Worm (Caenorhabditis elegans) whole organism, L3 larva: ENCODE data around the gene txt-18.
A peak's percentile ranks its signal among the peaks of the same experiment; 100 is the strongest.

Experiments used
- R02D3.7 ChIP-seq: fragments of 150-350 bp; optimal IDR thresholded peaks from 2 replicates; lab custom pipeline; 2014; ENCODE audit warnings: missing biosample characterization, missing genetic modification characterization
- ZK546.5 ChIP-seq: sonication (generic microtip); optimal IDR thresholded peaks from 2 replicates; lab custom pipeline; 2017; ENCODE audit warnings: missing biosample characterization, missing genetic modification characterization
- aly-2 ChIP-seq: fragments of 150-350 bp; optimal IDR thresholded peaks from 2 replicates; lab custom pipeline; 2014; ENCODE audit warnings: missing biosample characterization, missing genetic modification characterization
- ama-1 ChIP-seq: fragments of 150-350 bp; optimal IDR thresholded peaks from 2 replicates; lab custom pipeline; 2018
- ceh-16 ChIP-seq: sonication (generic microtip); optimal IDR thresholded peaks from 2 replicates; lab custom pipeline; 2017; ENCODE audit warnings: missing biosample characterization, missing genetic modification characterization
- ceh-28 ChIP-seq: fragments of 150-350 bp; optimal IDR thresholded peaks from 2 replicates; lab custom pipeline; 2014; ENCODE audit warnings: missing biosample characterization, missing genetic modification reagents, missing genetic modification characterization
- ceh-82 ChIP-seq: fragments of 150-350 bp; optimal IDR thresholded peaks from 2 replicates; lab custom pipeline; 2014; ENCODE audit warnings: missing biosample characterization, missing genetic modification characterization
- ceh-9 ChIP-seq: sonication (generic microtip); optimal IDR thresholded peaks from 2 replicates; lab custom pipeline; 2018; ENCODE audit warnings: missing biosample characterization, missing genetic modification characterization
- daf-12 ChIP-seq: fragments of 150-350 bp; optimal IDR thresholded peaks from 2 replicates; lab custom pipeline; 2014; ENCODE audit warnings: missing biosample characterization, missing genetic modification reagents, missing genetic modification characterization
- egl-27 ChIP-seq: sonication (generic microtip); optimal IDR thresholded peaks from 4 replicates; lab custom pipeline; 2017; ENCODE audit warnings: missing biosample characterization, missing genetic modification reagents, missing genetic modification characterization
- egl-5 ChIP-seq: fragments of 150-350 bp; optimal IDR thresholded peaks from 2 replicates; lab custom pipeline; 2017; ENCODE audit warnings: missing biosample characterization, missing genetic modification reagents, missing genetic modification characterization, inconsistent platforms
- elt-1 ChIP-seq: fragments of 150-350 bp; optimal IDR thresholded peaks from 2 replicates; lab custom pipeline; 2014; ENCODE audit warnings: missing biosample characterization, missing genetic modification characterization
- elt-2 ChIP-seq: sonication (generic microtip); optimal IDR thresholded peaks from 2 replicates; lab custom pipeline; 2016; ENCODE audit warnings: missing genetic modification reagents, mild to moderate bottlenecking, missing genetic modification characterization, missing compliant biosample characterization
- elt-3 ChIP-seq, 3 experiments: fragments of 150-350 bp in 1 of 3; sonication (generic microtip) in 2 of 3; optimal IDR thresholded peaks; 2 replicates in 2 of 3; 4 replicates in 1 of 3; lab custom pipeline; 2014 to 2017; ENCODE audit warnings: missing biosample characterization in 3 of 3, missing genetic modification characterization in 3 of 3
- eor-1 ChIP-seq, 2 experiments: fragments of 150-350 bp; optimal IDR thresholded peaks; 2 replicates each; lab custom pipeline; 2014 to 2018; ENCODE audit warnings: missing biosample characterization in 2 of 2, missing genetic modification characterization in 2 of 2
- fkh-10 ChIP-seq: sonication (generic microtip); optimal IDR thresholded peaks from 2 replicates; lab custom pipeline; 2017; ENCODE audit warnings: missing biosample characterization, missing genetic modification reagents, missing genetic modification characterization
- fkh-2 ChIP-seq: fragments of 150-350 bp; optimal IDR thresholded peaks from 2 replicates; lab custom pipeline; 2014; ENCODE audit warnings: missing biosample characterization, missing genetic modification reagents, missing genetic modification characterization
- fos-1 ChIP-seq: fragments of 150-350 bp; optimal IDR thresholded peaks from 2 replicates; lab custom pipeline; 2014; ENCODE audit warnings: missing biosample characterization, missing genetic modification characterization
- hmg-11 ChIP-seq: sonication (generic microtip); optimal IDR thresholded peaks from 2 replicates; lab custom pipeline; 2016; ENCODE audit warnings: missing genetic modification characterization, missing compliant biosample characterization
- jun-1 ChIP-seq: fragments of 150-350 bp; optimal IDR thresholded peaks from 2 replicates; lab custom pipeline; 2014; ENCODE audit warnings: missing biosample characterization, missing genetic modification reagents, missing genetic modification characterization
- lin-15B ChIP-seq: fragments of 150-350 bp; optimal IDR thresholded peaks from 2 replicates; lab custom pipeline; 2014; ENCODE audit warnings: missing biosample characterization, missing genetic modification characterization
- lin-39 ChIP-seq: fragments of 150-350 bp; optimal IDR thresholded peaks from 2 replicates; lab custom pipeline; 2018; ENCODE audit warnings: missing biosample characterization, missing genetic modification reagents, missing genetic modification characterization
- lsy-12 ChIP-seq: sonication (generic microtip); optimal IDR thresholded peaks from 2 replicates; lab custom pipeline; 2016; ENCODE audit warnings: mild to moderate bottlenecking, missing genetic modification characterization, missing compliant biosample characterization
- mdl-1 ChIP-seq: fragments of 150-350 bp; optimal IDR thresholded peaks from 2 replicates; lab custom pipeline; 2014; ENCODE audit warnings: missing biosample characterization, missing genetic modification characterization
- mml-1 ChIP-seq: fragments of 150-350 bp; sonication (generic microtip); optimal IDR thresholded peaks from 3 replicates; lab custom pipeline; 2014; ENCODE audit warnings: missing biosample characterization, missing genetic modification characterization
- nfya-1 ChIP-seq: sonication (generic microtip); optimal IDR thresholded peaks from 2 replicates; lab custom pipeline; 2017; ENCODE audit warnings: missing genetic modification characterization, mild to moderate bottlenecking, missing compliant biosample characterization, antibody characterized with exemption, moderate library complexity; ENCODE audit not compliant: insufficient read depth
- nhr-11 ChIP-seq: fragments of 150-350 bp; optimal IDR thresholded peaks from 2 replicates; lab custom pipeline; 2014; ENCODE audit warnings: missing biosample characterization, missing genetic modification characterization
- nhr-12 ChIP-seq: fragments of 150-350 bp; optimal IDR thresholded peaks from 2 replicates; lab custom pipeline; 2014; ENCODE audit warnings: missing biosample characterization, missing genetic modification characterization
- nhr-23 ChIP-seq: fragments of 150-350 bp; optimal IDR thresholded peaks from 2 replicates; lab custom pipeline; 2014; ENCODE audit warnings: missing biosample characterization, missing genetic modification reagents, missing genetic modification characterization
- nhr-237 ChIP-seq: fragments of 150-350 bp; optimal IDR thresholded peaks from 2 replicates; lab custom pipeline; 2014; ENCODE audit warnings: missing biosample characterization, missing genetic modification characterization
- nhr-25 ChIP-seq: sonication (generic microtip); optimal IDR thresholded peaks from 2 replicates; lab custom pipeline; 2017; ENCODE audit warnings: missing biosample characterization, missing genetic modification characterization
- nhr-28 ChIP-seq: fragments of 150-350 bp; optimal IDR thresholded peaks from 2 replicates; lab custom pipeline; 2014; ENCODE audit warnings: missing biosample characterization, missing genetic modification characterization
- nhr-43 ChIP-seq: sonication (generic microtip); optimal IDR thresholded peaks from 2 replicates; lab custom pipeline; 2016; ENCODE audit warnings: mild to moderate bottlenecking, missing genetic modification characterization, missing compliant biosample characterization; ENCODE audit not compliant: poor library complexity, severe bottlenecking
- nhr-67 ChIP-seq: fragments of 150-350 bp; optimal IDR thresholded peaks from 2 replicates; lab custom pipeline; 2014; ENCODE audit warnings: missing biosample characterization, missing genetic modification characterization
- nhr-76 ChIP-seq: fragments of 150-350 bp; sonication (generic microtip); optimal IDR thresholded peaks from 5 replicates; lab custom pipeline; 2014; ENCODE audit warnings: missing biosample characterization, missing genetic modification characterization
- nhr-77 ChIP-seq: fragments of 150-350 bp; optimal IDR thresholded peaks from 2 replicates; lab custom pipeline; 2014; ENCODE audit warnings: missing biosample characterization, missing genetic modification characterization
- pha-4 ChIP-seq: fragments of 150-350 bp; optimal IDR thresholded peaks from 2 replicates; lab custom pipeline; 2014; ENCODE audit warnings: missing biosample characterization, missing genetic modification reagents, missing genetic modification characterization
- pqm-1 ChIP-seq: fragments of 150-350 bp; optimal IDR thresholded peaks from 2 replicates; lab custom pipeline; 2017; ENCODE audit warnings: missing biosample characterization, missing genetic modification characterization, inconsistent platforms
- sea-2 ChIP-seq: fragments of 150-350 bp; sonication (generic microtip); optimal IDR thresholded peaks from 4 replicates; lab custom pipeline; 2014; ENCODE audit warnings: missing biosample characterization, missing genetic modification reagents, missing genetic modification characterization
- skn-1 ChIP-seq: fragments of 150-350 bp; optimal IDR thresholded peaks from 2 replicates; lab custom pipeline; 2014; ENCODE audit warnings: missing biosample characterization, missing genetic modification characterization
- snpc-4 ChIP-seq: fragments of 150-350 bp; optimal IDR thresholded peaks from 2 replicates; lab custom pipeline; 2014; ENCODE audit warnings: missing biosample characterization, missing genetic modification characterization
- tbx-2 ChIP-seq: sonication (generic microtip); optimal IDR thresholded peaks from 2 replicates; lab custom pipeline; 2016; ENCODE audit warnings: mild to moderate bottlenecking, missing genetic modification characterization, missing compliant biosample characterization
- unc-39 ChIP-seq: sonication (generic microtip); optimal IDR thresholded peaks from 4 replicates; lab custom pipeline; 2017; ENCODE audit warnings: missing biosample characterization, missing genetic modification characterization
- unc-62 ChIP-seq: fragments of 150-350 bp; sonication (generic microtip); optimal IDR thresholded peaks from 4 replicates; lab custom pipeline; 2014; ENCODE audit warnings: missing biosample characterization, missing genetic modification reagents, missing genetic modification characterization
- zag-1 ChIP-seq: fragments of 150-350 bp; optimal IDR thresholded peaks from 2 replicates; lab custom pipeline; 2014; ENCODE audit warnings: missing biosample characterization, missing genetic modification characterization
- ztf-11 ChIP-seq: fragments of 150-350 bp; optimal IDR thresholded peaks from 2 replicates; lab custom pipeline; 2014; ENCODE audit warnings: missing biosample characterization, missing genetic modification characterization
- ztf-4 ChIP-seq: fragments of 150-350 bp; optimal IDR thresholded peaks from 2 replicates; lab custom pipeline; 2014; ENCODE audit warnings: missing biosample characterization, missing genetic modification characterization

The txt-18 gene

ce11 chrII:6346551-6347079 is 2.7 kb downstream of the txt-18 start (continued):
- no peak for TF ChIP-seq nhr-11 (tag; lab: Kevin White, UChicago)
- peak; percentile 69 for TF ChIP-seq ztf-4 (tag; lab: Kevin White, UChicago)
- no peak for TF ChIP-seq snpc-4 (tag; lab: Kevin White, UChicago)
- peak; percentile 66 for TF ChIP-seq nfya-1
- TF ChIP-seq skn-1 (tag; lab: Kevin White, UChicago), result peak; percentile 79
- TF ChIP-seq unc-39, result no peak
- TF ChIP-seq elt-2 (tag; lab: Kevin White, UChicago), result peak; percentile 61
- no peak for TF ChIP-seq nhr-76
- TF ChIP-seq ceh-9 (tag; lab: Kevin White, UChicago), result no peak
- TF ChIP-seq nhr-43, result peak; percentile 89
- no peak for TF ChIP-seq ztf-11 (tag; lab: Kevin White, UChicago)
- no peak for TF ChIP-seq aly-2
- TF ChIP-seq fkh-2 (tag; lab: Kevin White, UChicago), result no peak
- TF ChIP-seq nhr-237 (tag; lab: Kevin White, UChicago), result no peak
- TF ChIP-seq tbx-2, result peak; percentile 71
- no peak for TF ChIP-seq sea-2 (GFP tag; lab: Kevin White, UChicago)
- peak; percentile 74 for TF ChIP-seq lsy-12 (tag; lab: Kevin White, UChicago)

ce11 chrII:6347341-6348118 is 3.7 kb downstream of the txt-18 start, which contains the start of gene lgg-1:
lgg-1 (minus strand) TSS chrII:6347719.
- TF ChIP-seq nfya-1, result peak; percentile 73
- no peak for TF ChIP-seq R02D3.7 (tag; lab: Kevin White, UChicago)
- TF ChIP-seq nhr-76, result no peak
- TF ChIP-seq zag-1 (tag; lab: Kevin White, UChicago), result no peak
- peak; percentile 98 for TF ChIP-seq ama-1 (lab: Kevin White, UChicago)
- peak; percentile 9 for TF ChIP-seq nhr-23 (tag; lab: Kevin White, UChicago)
- TF ChIP-seq pha-4 (tag; lab: Kevin White, UChicago), result peak; percentile 71
- no peak for TF ChIP-seq ceh-9 (tag; lab: Kevin White, UChicago)
- TF ChIP-seq nhr-11 (tag; lab: Kevin White, UChicago), result no peak
- TF ChIP-seq pqm-1 (tag; lab: Kevin White, UChicago), result no peak
- no peak for TF ChIP-seq elt-2 (tag; lab: Kevin White, UChicago)
- no peak for TF ChIP-seq egl-27
- TF ChIP-seq fos-1, result no peak
- TF ChIP-seq daf-12 (tag; lab: Kevin White, UChicago), result no peak
- no peak for TF ChIP-seq ztf-11 (tag; lab: Kevin White, UChicago)
- no peak for TF ChIP-seq eor-1 (tag; optimal IDR thresholded peaks at IDR 0.05; lab: Kevin White, UChicago)
- TF ChIP-seq hmg-11, result no peak
- TF ChIP-seq fkh-2 (tag; lab: Kevin White, UChicago), result no peak
- no peak for TF ChIP-seq ztf-4 (tag; lab: Kevin White, UChicago)
- no peak for TF ChIP-seq tbx-2
- TF ChIP-seq mml-1, result no peak
- TF ChIP-seq jun-1, result peak; percentile 70
- no peak for TF ChIP-seq nhr-77 (tag; lab: Kevin White, UChicago)
- TF ChIP-seq ZK546.5, result no peak
- TF ChIP-seq nhr-25 (tag; lab: Kevin White, UChicago), result peak; percentile 83
- no peak for TF ChIP-seq sea-2 (GFP tag; lab: Kevin White, UChicago)
- TF ChIP-seq fkh-10 (GFP tag; lab: Kevin White, UChicago), result no peak
- TF ChIP-seq nhr-28, result no peak
- no peak for TF ChIP-seq nhr-12 (tag; lab: Kevin White, UChicago)
- TF ChIP-seq lin-39 (tag; lab: Kevin White, UChicago), result peak; percentile 40
- no peak for TF ChIP-seq aly-2
- no peak for TF ChIP-seq nhr-67 (tag; lab: Kevin White, UChicago)
- no peak for TF ChIP-seq ceh-16 (tag; lab: Kevin White, UChicago)
- peak; percentile 60 for TF ChIP-seq lsy-12 (tag; lab: Kevin White, UChicago)
- no peak for TF ChIP-seq nhr-237 (tag; lab: Kevin White, UChicago)
- TF ChIP-seq skn-1 (tag; lab: Kevin White, UChicago), result no peak
- TF ChIP-seq elt-1, result no peak
- peak; percentile 74 for TF ChIP-seq ceh-28
- no peak for TF ChIP-seq unc-39
- peak; percentile 63 for TF ChIP-seq nhr-43
- no peak for TF ChIP-seq unc-62
- peak; percentile 4 for TF ChIP-seq snpc-4 (tag; lab: Kevin White, UChicago)
- TF ChIP-seq ceh-82 (tag; lab: Kevin White, UChicago), result no peak
- TF ChIP-seq mdl-1 (tag; lab: Kevin White, UChicago), result peak; percentile 10
- TF ChIP-seq egl-5 (tag; lab: Kevin White, UChicago), result peak; percentile 29
- TF ChIP-seq lin-15B, result peak; percentile 30
- TF ChIP-seq elt-3 (tag; optimal IDR thresholded peaks at IDR 0.05; lab: Kevin White, UChicago), result no peak
